Worm (Caenorhabditis elegans) whole organism, young adult: ENCODE measurements around the gene mig-10.
A peak's percentile ranks its signal among the peaks of the same experiment; 100 is the strongest.

Experiments
- B0336.3 ChIP-seq: fragments of 200-800 bp; sonication (Bioruptor generic); IDR thresholded peaks from 2 replicates; pipeline ENCODE4 v1.3.6; 2022; ENCODE audit warnings: missing genetic modification characterization, missing compliant biosample characterization
- C06A6.2 ChIP-seq: fragments of 200-800 bp; sonication (Bioruptor generic); conservative IDR thresholded peaks from 2 replicates; pipeline ENCODE4 v1.3.6; 2022; ENCODE audit warnings: missing genetic modification characterization, missing compliant biosample characterization
- F10E7.11 ChIP-seq: sonication (generic microtip); optimal IDR thresholded peaks from 2 replicates; lab custom pipeline; 2017; ENCODE audit warnings: mild to moderate bottlenecking, missing genetic modification characterization, moderate library complexity, missing compliant biosample characterization
- F23B12.7 ChIP-seq: sonication (generic microtip); optimal IDR thresholded peaks from 2 replicates; lab custom pipeline; 2017; ENCODE audit warnings: missing genetic modification characterization, mild to moderate bottlenecking, missing compliant biosample characterization, antibody characterized with exemption, moderate library complexity; ENCODE audit not compliant: insufficient read depth
- F52B5.7 ChIP-seq: sonication (generic microtip); optimal IDR thresholded peaks from 2 replicates; lab custom pipeline; 2016; ENCODE audit warnings: mild to moderate bottlenecking, missing genetic modification characterization, missing compliant biosample characterization
- F55B11.4 ChIP-seq: sonication (generic microtip); optimal IDR thresholded peaks from 2 replicates; lab custom pipeline; 2016; ENCODE audit warnings: missing compliant biosample characterization, missing genetic modification characterization, borderline replicate concordance; ENCODE audit not compliant: insufficient read depth
- Y56A3A.18 ChIP-seq: fragments of 200-800 bp; sonication (Bioruptor generic); IDR thresholded peaks from 2 replicates; pipeline ENCODE4 v1.3.6; 2022; ENCODE audit warnings: missing genetic modification reagents, missing genetic modification characterization, missing compliant biosample characterization
- ZK185.1 ChIP-seq: sonication (generic microtip); optimal IDR thresholded peaks from 2 replicates; lab custom pipeline; 2016; ENCODE audit warnings: mild to moderate bottlenecking, missing genetic modification characterization, missing compliant biosample characterization; ENCODE audit not compliant: poor library complexity, severe bottlenecking
- akir-1 ChIP-seq: fragments of 200-800 bp; sonication (Bioruptor generic); optimal IDR thresholded peaks from 2 replicates; lab custom pipeline; 2018; ENCODE audit warnings: mild to moderate bottlenecking, missing genetic modification characterization, moderate library complexity, missing compliant biosample characterization
- aptf-3 ChIP-seq: fragments of 200-800 bp; sonication (Bioruptor generic); IDR thresholded peaks from 2 replicates; pipeline ENCODE4 v1.3.6; 2022; ENCODE audit warnings: missing genetic modification characterization, missing compliant biosample characterization
- attf-5 ChIP-seq: fragments of 200-800 bp; sonication (Bioruptor generic); optimal IDR thresholded peaks from 2 replicates; lab custom pipeline; 2018; ENCODE audit warnings: mild to moderate bottlenecking, missing genetic modification characterization, missing compliant biosample characterization
- cebp-2 ChIP-seq: fragments of 200-800 bp; sonication (Bioruptor generic); IDR thresholded peaks from 2 replicates; pipeline ENCODE4 v1.3.6; 2022; ENCODE audit warnings: missing genetic modification characterization, missing compliant biosample characterization
- ceh-27 ChIP-seq: fragments of 200-800 bp; sonication (Bioruptor generic); optimal IDR thresholded peaks from 2 replicates; lab custom pipeline; 2018; ENCODE audit warnings: mild to moderate bottlenecking, missing genetic modification characterization, moderate library complexity, missing compliant biosample characterization
- ceh-58 ChIP-seq: fragments of 200-800 bp; sonication (Bioruptor generic); IDR thresholded peaks from 2 replicates; pipeline ENCODE4 v1.3.6; 2022; ENCODE audit warnings: missing genetic modification characterization, missing compliant biosample characterization
- ceh-79 ChIP-seq: sonication (generic microtip); optimal IDR thresholded peaks from 2 replicates; lab custom pipeline; 2017; ENCODE audit warnings: mild to moderate bottlenecking, missing genetic modification characterization, missing compliant biosample characterization
- die-1 ChIP-seq: sonication (generic microtip); optimal IDR thresholded peaks from 2 replicates; lab custom pipeline; 2016; ENCODE audit warnings: missing genotype, mild to moderate bottlenecking, missing genetic modification characterization, missing compliant biosample characterization
- dox-1 ChIP-seq: fragments of 200-800 bp; sonication (Bioruptor generic); IDR thresholded peaks from 2 replicates; pipeline ENCODE4 v1.3.6; 2022; ENCODE audit warnings: missing genetic modification reagents, missing genetic modification characterization, missing compliant biosample characterization
- dpff-1 ChIP-seq: sonication (generic microtip); optimal IDR thresholded peaks from 2 replicates; lab custom pipeline; 2017; ENCODE audit warnings: mild to moderate bottlenecking, missing genetic modification characterization, missing compliant biosample characterization
- dpl-1 ChIP-seq: fragments of 150-350 bp; optimal IDR thresholded peaks from 2 replicates; lab custom pipeline; 2014; ENCODE audit warnings: missing biosample characterization, missing genetic modification reagents, missing genetic modification characterization
- egrh-3 ChIP-seq: fragments of 200-800 bp; sonication (Bioruptor generic); IDR thresholded peaks from 2 replicates; pipeline ENCODE4 v1.3.6; 2022; ENCODE audit warnings: missing genetic modification reagents, missing genetic modification characterization, missing compliant biosample characterization
- ekl-4 ChIP-seq: fragments of 200-800 bp; sonication (Bioruptor generic); IDR thresholded peaks from 2 replicates; pipeline ENCODE4 v1.3.6; 2022; ENCODE audit warnings: missing genetic modification reagents, missing genetic modification characterization, missing compliant biosample characterization
- hlh-12 ChIP-seq: sonication (generic microtip); optimal IDR thresholded peaks from 2 replicates; lab custom pipeline; 2016; ENCODE audit warnings: missing genetic modification characterization, missing compliant biosample characterization
- hmg-1.2 ChIP-seq: fragments of 200-800 bp; sonication (Bioruptor generic); IDR thresholded peaks from 2 replicates; pipeline ENCODE4 v1.3.6; 2022; ENCODE audit warnings: missing genetic modification reagents, missing genetic modification characterization, missing compliant biosample characterization
- let-526 ChIP-seq: fragments of 200-800 bp; sonication (Bioruptor generic); IDR thresholded peaks from 2 replicates; pipeline ENCODE4 v1.3.6; 2022; ENCODE audit warnings: missing genetic modification reagents, missing genetic modification characterization, missing compliant biosample characterization
- lin-40 ChIP-seq: sonication (generic microtip); optimal IDR thresholded peaks from 2 replicates; lab custom pipeline; 2016; ENCODE audit warnings: missing genetic modification characterization, mild to moderate bottlenecking, missing compliant biosample characterization, missing genotype, missing genetic modification reagents
- madf-3 ChIP-seq: fragments of 200-800 bp; sonication (Bioruptor generic); IDR thresholded peaks from 2 replicates; pipeline ENCODE4 v1.3.6; 2022; ENCODE audit warnings: missing genetic modification reagents, missing genetic modification characterization, missing compliant biosample characterization
- mcd-1 ChIP-seq: fragments of 200-800 bp; sonication (Bioruptor generic); IDR thresholded peaks from 2 replicates; pipeline ENCODE4 v1.3.6; 2022; ENCODE audit warnings: missing genetic modification reagents, missing genetic modification characterization, missing compliant biosample characterization
- mel-28 ChIP-seq: sonication (generic microtip); optimal IDR thresholded peaks from 2 replicates; lab custom pipeline; 2016; ENCODE audit warnings: borderline replicate concordance, mild to moderate bottlenecking, missing genetic modification characterization, missing compliant biosample characterization
- mes-4 ChIP-seq: sonication (generic microtip); optimal IDR thresholded peaks from 2 replicates; lab custom pipeline; 2016; ENCODE audit warnings: missing genotype, missing genetic modification characterization, missing compliant biosample characterization
- nfya-1 ChIP-seq: sonication (generic microtip); optimal IDR thresholded peaks from 2 replicates; lab custom pipeline; 2017; ENCODE audit warnings: antibody characterized with exemption, missing compliant biosample characterization, missing genetic modification characterization, borderline replicate concordance; ENCODE audit not compliant: insufficient read depth
- nfyb-1 ChIP-seq: fragments of 200-800 bp; sonication (Bioruptor generic); IDR thresholded peaks from 2 replicates; pipeline ENCODE4 v1.3.6; 2022; ENCODE audit warnings: missing genetic modification reagents, missing genetic modification characterization, missing compliant biosample characterization
- nhr-27 ChIP-seq: fragments of 200-800 bp; sonication (Bioruptor generic); optimal IDR thresholded peaks from 2 replicates; lab custom pipeline; 2018; ENCODE audit warnings: mild to moderate bottlenecking, missing genetic modification characterization, moderate library complexity, missing compliant biosample characterization
- nhr-80 ChIP-seq: sonication (generic microtip); optimal IDR thresholded peaks from 2 replicates; lab custom pipeline; 2016; ENCODE audit warnings: missing genetic modification characterization, missing compliant biosample characterization
- pbrm-1 ChIP-seq: fragments of 200-800 bp; sonication (Bioruptor generic); IDR thresholded peaks from 2 replicates; pipeline ENCODE4 v1.3.6; 2022; ENCODE audit warnings: missing genetic modification reagents, missing genetic modification characterization, missing compliant biosample characterization
- snpc-1.1 ChIP-seq: sonication (generic microtip); optimal IDR thresholded peaks from 2 replicates; lab custom pipeline; 2017; ENCODE audit warnings: missing genetic modification characterization, mild to moderate bottlenecking, missing compliant biosample characterization, antibody characterized with exemption, moderate library complexity, missing genotype, missing genetic modification reagents; ENCODE audit not compliant: insufficient read depth
- sptf-2 ChIP-seq: fragments of 200-800 bp; sonication (Bioruptor generic); optimal IDR thresholded peaks from 2 replicates; lab custom pipeline; 2018; ENCODE audit warnings: mild to moderate bottlenecking, missing genetic modification characterization, missing compliant biosample characterization
- tbp1 ChIP-seq: fragments of 200-800 bp; sonication (Bioruptor generic); optimal IDR thresholded peaks from 2 replicates; lab custom pipeline; 2018; ENCODE audit warnings: mild to moderate bottlenecking, missing genetic modification characterization, missing compliant biosample characterization
- ztf-22 ChIP-seq: fragments of 200-800 bp; sonication (Bioruptor generic); optimal IDR thresholded peaks from 2 replicates; lab custom pipeline; 2018; ENCODE audit warnings: mild to moderate bottlenecking, missing genetic modification characterization, moderate library complexity, missing compliant biosample characterization

The mig-10 gene

DNA sequence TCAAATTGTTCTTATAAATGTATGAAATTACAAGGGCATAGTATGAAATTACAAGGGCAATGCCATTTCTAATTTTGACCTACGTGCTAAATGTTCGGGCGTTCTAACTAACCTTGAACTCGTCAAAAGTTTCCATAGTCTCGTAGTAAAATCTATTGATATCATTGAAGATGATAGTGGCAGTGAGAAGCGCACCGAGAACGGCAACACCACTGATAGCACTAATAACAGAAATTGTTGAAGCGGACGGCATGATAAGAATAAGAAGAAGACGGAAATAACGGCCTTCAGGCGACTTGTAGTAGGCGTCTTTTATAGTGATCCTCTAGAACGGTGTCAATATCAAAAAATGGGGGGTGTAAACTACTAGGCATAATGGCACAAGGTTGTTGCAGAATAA is 15.5 kb upstream of the mig-10 start, which contains the start of gene col-91:
Gene col-91 (minus strand): TSS at position 288 of the 400 bp plus-strand sequence.
- TF ChIP-seq aptf-3 (GFP tag; lab: Robert Waterston, UW), result no peak
- TF ChIP-seq mel-28 (tag; lab: Kevin White, UChicago), result no peak
- TF ChIP-seq nfya-1 (tag; lab: Kevin White, UChicago), result no peak
- no peak for TF ChIP-seq dpl-1
- TF ChIP-seq hmg-1.2 (GFP tag; lab: Robert Waterston, UW), result no peak
- no peak for TF ChIP-seq F52B5.7 (tag; lab: Kevin White, UChicago)
- no peak for TF ChIP-seq snpc-1.1 (tag; lab: Kevin White, UChicago)
- no peak for TF ChIP-seq F10E7.11 (tag; lab: Kevin White, UChicago)
- TF ChIP-seq ekl-4 (GFP tag; lab: Robert Waterston, UW), result no peak
- no peak for TF ChIP-seq ZK185.1 (tag; lab: Kevin White, UChicago)
- TF ChIP-seq sptf-2 (GFP tag; lab: Kevin White, UChicago), result no peak

DNA sequence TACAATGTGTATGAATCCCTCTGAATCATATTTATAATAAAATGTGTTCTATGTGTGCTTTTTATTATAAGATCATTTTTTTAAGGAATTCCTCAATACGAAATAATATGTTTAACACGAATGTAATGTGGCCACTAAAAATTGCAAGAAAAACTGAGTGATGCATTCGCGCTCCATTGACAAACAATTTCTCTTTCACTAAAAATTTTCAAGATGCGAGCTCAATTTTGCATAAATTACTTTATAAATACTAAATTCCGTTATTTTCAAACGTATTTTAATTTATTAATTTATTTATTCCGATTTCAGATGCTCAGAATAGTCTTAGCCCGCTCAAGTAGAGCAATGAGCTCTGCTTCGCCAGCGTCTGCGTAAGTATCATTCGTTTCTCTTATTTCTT is 13.1 kb upstream of the mig-10 start, which contains the start of gene mrps-9:
Gene mrps-9 (plus strand): TSS at position 310 of the 400 bp plus-strand sequence.
- no peak for TF ChIP-seq ceh-27 (GFP tag; lab: Kevin White, UChicago)
- no peak for TF ChIP-seq die-1 (tag; lab: Kevin White, UChicago)
- peak; percentile 86 for TF ChIP-seq mcd-1 (GFP tag; lab: Robert Waterston, UW)

DNA sequence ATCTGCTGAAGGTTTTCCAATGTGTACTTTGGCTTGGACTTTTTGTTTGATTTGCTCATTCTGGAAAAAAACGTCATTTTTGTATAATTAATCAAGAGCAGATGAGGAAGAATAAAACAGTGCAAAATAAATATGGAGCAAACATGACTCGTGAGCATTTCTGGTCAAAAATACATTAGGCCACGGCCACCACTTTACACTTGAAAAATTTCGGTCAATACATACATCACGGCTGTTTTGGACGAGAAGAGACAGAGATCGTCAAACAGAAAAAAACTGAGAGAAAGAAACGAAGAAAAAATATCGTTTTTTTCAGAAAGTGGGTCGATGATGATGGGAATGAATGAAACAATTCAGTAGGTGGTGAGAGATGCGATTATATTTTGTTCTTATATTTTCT is 10.6 kb upstream of the mig-10 start, which contains the start of the genes F09G8.7 and crn-7:
Gene F09G8.7 (minus strand): TSS at position 60 of the 400 bp plus-strand sequence.
Gene crn-7 (plus strand): TSS at position 236 of the 400 bp plus-strand sequence.
- no peak for TF ChIP-seq akir-1 (GFP tag; lab: Kevin White, UChicago)
- TF ChIP-seq cebp-2 (GFP tag; lab: Robert Waterston, UW), result no peak
- no peak for TF ChIP-seq nhr-27 (tag; lab: Kevin White, UChicago)
- peak; percentile 35; the same call in 1 of the 2 replicates for TF ChIP-seq dox-1 (GFP tag; lab: Robert Waterston, UW)
- TF ChIP-seq mcd-1 (GFP tag; lab: Robert Waterston, UW), result 0 out of 2 replicates have a peak, but pooled peaks have one; percentile 21
- no peak for TF ChIP-seq let-526 (GFP tag; lab: Robert Waterston, UW)
- TF ChIP-seq hlh-12 (tag; lab: Kevin White, UChicago), result no peak
- peak; percentile 53 for TF ChIP-seq nhr-80
- no peak for TF ChIP-seq Y56A3A.18 (GFP tag; lab: Robert Waterston, UW)
- peak; percentile 29 for TF ChIP-seq F23B12.7
- TF ChIP-seq B0336.3 (GFP tag; lab: Robert Waterston, UW), result no peak
- peak; percentile 44 for TF ChIP-seq attf-5 (GFP tag; lab: Kevin White, UChicago)
- TF ChIP-seq egrh-3 (GFP tag; lab: Robert Waterston, UW), result no peak
- TF ChIP-seq ceh-79, result no peak
- TF ChIP-seq ztf-22 (GFP tag; lab: Kevin White, UChicago), result no peak

DNA sequence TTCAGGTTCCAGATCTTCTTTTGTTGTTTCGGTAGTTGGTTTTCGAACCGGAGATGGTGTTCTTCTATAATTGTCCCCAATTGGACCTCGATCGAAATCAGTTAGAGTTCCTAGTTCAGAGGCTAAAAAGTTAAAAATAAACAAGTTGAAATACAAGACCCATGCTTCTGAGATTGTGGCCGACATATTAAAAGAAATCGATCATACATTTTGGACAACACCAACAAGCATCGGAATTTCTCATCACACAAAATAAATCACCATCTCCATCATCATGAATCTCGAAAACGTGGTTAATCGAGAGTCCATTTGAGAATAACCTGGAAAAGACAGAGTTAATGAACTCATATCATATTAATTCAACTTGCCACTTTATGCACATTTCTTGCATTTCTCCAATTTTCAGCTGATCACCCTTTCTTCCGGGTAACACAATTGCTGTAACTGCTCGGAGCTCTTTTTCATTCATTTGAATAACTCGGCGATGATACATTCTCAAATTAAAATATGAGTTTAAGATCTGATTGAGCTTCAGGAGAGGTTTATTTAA is 7.2 kb upstream of the mig-10 start, which contains the start of the genes mps-4 and F09G8.10:
Gene mps-4 (minus strand): TSS at position 101 of the 550 bp plus-strand sequence.
Gene F09G8.10 (minus strand): TSS at position 500 of the 550 bp plus-strand sequence.
- TF ChIP-seq mes-4 (tag; lab: Kevin White, UChicago) (no peak), madf-3 (GFP tag; lab: Robert Waterston, UW) (no peak), nfyb-1 (GFP tag; lab: Robert Waterston, UW) (no peak), C06A6.2 (no peak), lin-40 (no peak), pbrm-1 (GFP tag; lab: Robert Waterston, UW) (no peak), sptf-2 (GFP tag; lab: Kevin White, UChicago) (no peak), ceh-58 (GFP tag; lab: Robert Waterston, UW) (no peak), F55B11.4 (no peak), tbp1 (GFP tag; lab: Kevin White, UChicago) (no peak), Y56A3A.18 (GFP tag; lab: Robert Waterston, UW) (no peak), F10E7.11 (tag; lab: Kevin White, UChicago) (no peak), dpff-1 (tag; lab: Kevin White, UChicago) (no peak)
